Worm (Caenorhabditis elegans): ENCODE results near the gene Y53F4B.51.
"Not testable (repeated sequence)": the region's sequence is repeated elsewhere in the genome, so short reads cannot be mapped to it uniquely, and the experiment has no call there.

ce11 chrII:15042783-15043182 is 28.5 kb upstream of the Y53F4B.51 start:
- TF ChIP-seq pha-4 (tag; optimal IDR thresholded peaks at IDR 0.05); ceh-34 (tag; optimal IDR thresholded peaks at IDR 0.05); ceh-14 (tag; optimal IDR thresholded peaks at IDR 0.05); K02D7.2 (tag; optimal IDR thresholded peaks at IDR 0.05); sdc-2 (tag; optimal IDR thresholded peaks at IDR 0.05); sox-4 (tag; optimal IDR thresholded peaks at IDR 0.05); nfya-1 (tag; optimal IDR thresholded peaks at IDR 0.05); unc-55 (GFP tag; optimal IDR thresholded peaks at IDR 0.05); nhr-11 (tag; optimal IDR thresholded peaks at IDR 0.05); F13H6.1 (tag; optimal IDR thresholded peaks at IDR 0.05); ceh-2 (tag; optimal IDR thresholded peaks at IDR 0.05); pat-9 (tag; optimal IDR thresholded peaks at IDR 0.05); T23F11.4 (GFP tag; optimal IDR thresholded peaks at IDR 0.05): not testable (repeated sequence)
